Worm (Caenorhabditis elegans) whole organism, L3 larva: ENCODE results near the gene C37C3.12.

Experiments used
- ceh-9 ChIP-seq: sonication (generic microtip); optimal IDR thresholded peaks from 2 replicates; lab custom pipeline; 2018; ENCODE audit warnings: missing biosample characterization, missing genetic modification characterization
- eor-1 ChIP-seq, 2 experiments: fragments of 150-350 bp; optimal IDR thresholded peaks; 2 replicates each; lab custom pipeline; 2014 to 2018; ENCODE audit warnings: missing biosample characterization in 2 of 2, missing genetic modification characterization in 2 of 2
- nhr-12 ChIP-seq: fragments of 150-350 bp; optimal IDR thresholded peaks from 2 replicates; lab custom pipeline; 2014; ENCODE audit warnings: missing biosample characterization, missing genetic modification characterization
- nhr-67 ChIP-seq: fragments of 150-350 bp; optimal IDR thresholded peaks from 2 replicates; lab custom pipeline; 2014; ENCODE audit warnings: missing biosample characterization, missing genetic modification characterization
- pqm-1 ChIP-seq: fragments of 150-350 bp; optimal IDR thresholded peaks from 2 replicates; lab custom pipeline; 2017; ENCODE audit warnings: missing biosample characterization, missing genetic modification characterization, inconsistent platforms

ce11 chrV:7816486-7816885 is 22.9 kb downstream of the C37C3.12 start:
- TF ChIP-seq nhr-12 (tag; lab: Kevin White, UChicago) (no peak), eor-1 (tag; optimal IDR thresholded peaks at IDR 0.05; lab: Kevin White, UChicago) (no peak), ceh-9 (tag; lab: Kevin White, UChicago) (no peak), pqm-1 (tag; lab: Kevin White, UChicago) (no peak), nhr-67 (tag; lab: Kevin White, UChicago) (no peak)
